Worm (Caenorhabditis elegans): ENCODE measurements around the gene chkr-1.

ce11 chrX:196403-196802 lies 13.9 kb downstream of the chkr-1 start:
- TF ChIP-seq ceh-40 (GFP tag; IDR thresholded peaks at IDR 0.05): no peak
- no peak for TF ChIP-seq lin-40 (tag; optimal IDR thresholded peaks at IDR 0.05)
- no peak for TF ChIP-seq fkh-3 (tag; optimal IDR thresholded peaks at IDR 0.05)
- TF ChIP-seq nfya-1 (tag; optimal IDR thresholded peaks at IDR 0.05; ENCODE audit: borderline replicate concordance, insufficient read depth): no peak
- no peak for TF ChIP-seq mes-4 (tag; optimal IDR thresholded peaks at IDR 0.05)
- no peak for TF ChIP-seq T07F8.4 (tag; optimal IDR thresholded peaks at IDR 0.05)
- TF ChIP-seq dpl-1 (GFP tag; optimal IDR thresholded peaks at IDR 0.05): no peak
- no peak for TF ChIP-seq madf-8 (GFP tag; conservative IDR thresholded peaks at IDR 0.05)
- no peak for TF ChIP-seq lin-35 (GFP tag; optimal IDR thresholded peaks at IDR 0.05)
- no peak for TF ChIP-seq ztf-18 (tag; optimal IDR thresholded peaks at IDR 0.05)

Measured in whole organism, young adult.